Fruit fly (Drosophila melanogaster): Measurements from ENCODE around the gene Cpr64Aa.
A peak's percentile ranks its signal among the peaks of the same experiment; 100 is the strongest.

Gene Cpr64Aa

dm6 chr3L:4220679-4221078 lies 11.7 kb upstream of the Cpr64Aa start (continued):
- TF ChIP-seq zf30C (GFP tag; optimal IDR thresholded peaks at IDR 0.05) (no peak), Sox100B (GFP tag; optimal IDR thresholded peaks at IDR 0.05) (peak; percentile 22), Lim3 (GFP tag; IDR thresholded peaks at IDR 0.05) (no peak), wek (GFP tag; optimal IDR thresholded peaks at IDR 0.05) (peak; percentile 28), dmrt11E (tag; optimal IDR thresholded peaks at IDR 0.05) (peak; percentile 26), Asciz (GFP tag; optimal IDR thresholded peaks at IDR 0.05) (peak; percentile 50), CG4707 (GFP tag; optimal IDR thresholded peaks at IDR 0.05) (peak; percentile 3), CG3407 (GFP tag; optimal IDR thresholded peaks at IDR 0.05) (peak; percentile 8), ATbp (GFP tag; optimal IDR thresholded peaks at IDR 0.05) (peak; percentile 46), ci (GFP tag; IDR thresholded peaks at IDR 0.05) (0 out of 3 replicates have a peak, but pooled peaks have one; percentile 46), Xrp1 (GFP tag; IDR thresholded peaks at IDR 0.05) (0 out of 2 replicates have a peak, but pooled peaks have one; percentile 13), MTF-1 (GFP tag; optimal IDR thresholded peaks at IDR 0.05; ENCODE audit: borderline replicate concordance) (peak; percentile 10), sens (GFP tag) (peak; percentile 40), dysf (GFP tag; IDR thresholded peaks at IDR 0.05) (no peak)

- TF ChIP-seq Ssrp (tag; optimal IDR thresholded peaks at IDR 0.05) (no peak), GATAe (GFP tag; conservative IDR thresholded peaks at IDR 0.05) (peak; percentile 65), Abd-B (GFP tag; optimal IDR thresholded peaks at IDR 0.05) (no peak), fd64A (GFP tag; optimal IDR thresholded peaks at IDR 0.05) (peak; percentile 20), CG10431 (GFP tag; optimal IDR thresholded peaks at IDR 0.05) (no peak), ase (GFP tag; IDR thresholded peaks at IDR 0.05) (no peak), twi (tag; optimal IDR thresholded peaks at IDR 0.05) (peak; percentile 17), MBD-R2 (GFP tag; IDR thresholded peaks at IDR 0.05) (0 out of 2 replicates have a peak, but pooled peaks have one; percentile 11), CG1233 (GFP tag; optimal IDR thresholded peaks at IDR 0.05) (no peak), pfk (GFP tag; optimal IDR thresholded peaks at IDR 0.05) (no peak), gcm (GFP tag; optimal IDR thresholded peaks at IDR 0.05) (no peak), Gsc (GFP tag; IDR thresholded peaks at IDR 0.05) (no peak), sd (tag; optimal IDR thresholded peaks at IDR 0.05) (peak; percentile 90), sob (GFP tag; IDR thresholded peaks at IDR 0.05) (no peak), CG1529 (GFP tag; optimal IDR thresholded peaks at IDR 0.05) (no peak), Oli (tag; optimal IDR thresholded peaks at IDR 0.05) (no peak), CG5180 (GFP tag; optimal IDR thresholded peaks at IDR 0.05) (peak; percentile 42), ranshi (GFP tag; IDR thresholded peaks at IDR 0.05) (no peak), CG12219 (GFP tag; optimal IDR thresholded peaks at IDR 0.05) (peak; percentile 22), slp2 (GFP tag; optimal IDR thresholded peaks at IDR 0.05) (no peak), mirr (GFP tag; optimal IDR thresholded peaks at IDR 0.05) (peak; percentile 84), ara (GFP tag; IDR thresholded peaks at IDR 0.05) (0 out of 2 replicates have a peak, but pooled peaks have one; percentile 24), btn (GFP tag; optimal IDR thresholded peaks at IDR 0.05) (no peak), CG10321 (GFP tag; IDR thresholded peaks at IDR 0.05) (no peak), Hr78 (GFP tag; optimal IDR thresholded peaks at IDR 0.05) (peak in 1 of 2 experiments; percentile 95), sug (tag; optimal IDR thresholded peaks at IDR 0.05) (peak; percentile 96), Awh (GFP tag; IDR thresholded peaks at IDR 0.05) (peak; percentile 56; the same call in 1 of the 2 replicates), Trl (optimal IDR thresholded peaks at IDR 0.05) (no peak), Trl (GFP tag; optimal IDR thresholded peaks at IDR 0.05) (no peak), CG7928 (GFP tag; optimal IDR thresholded peaks at IDR 0.05) (no peak), CG1024 (GFP tag; IDR thresholded peaks at IDR 0.05) (no peak), Oaz (GFP tag; IDR thresholded peaks at IDR 0.05) (no peak), oc (tag; optimal IDR thresholded peaks at IDR 0.05) (peak; percentile 13), Dref (GFP tag; IDR thresholded peaks at IDR 0.05) (no peak)
Observed at dm6 chr3L:4219291-4220228, 10.6 kb upstream of the Cpr64Aa start.

All from whole organism, embryonic.